Worm (Caenorhabditis elegans) whole organism, L3 larva: Measurements from ENCODE around the gene lgc-5.

ENCODE experiments used
- skn-1 ChIP-seq: fragments of 150-350 bp; optimal IDR thresholded peaks from 2 replicates; lab custom pipeline; 2014; ENCODE audit warnings: missing biosample characterization, missing genetic modification characterization
- ztf-11 ChIP-seq: fragments of 150-350 bp; optimal IDR thresholded peaks from 2 replicates; lab custom pipeline; 2014; ENCODE audit warnings: missing biosample characterization, missing genetic modification characterization

DNA sequence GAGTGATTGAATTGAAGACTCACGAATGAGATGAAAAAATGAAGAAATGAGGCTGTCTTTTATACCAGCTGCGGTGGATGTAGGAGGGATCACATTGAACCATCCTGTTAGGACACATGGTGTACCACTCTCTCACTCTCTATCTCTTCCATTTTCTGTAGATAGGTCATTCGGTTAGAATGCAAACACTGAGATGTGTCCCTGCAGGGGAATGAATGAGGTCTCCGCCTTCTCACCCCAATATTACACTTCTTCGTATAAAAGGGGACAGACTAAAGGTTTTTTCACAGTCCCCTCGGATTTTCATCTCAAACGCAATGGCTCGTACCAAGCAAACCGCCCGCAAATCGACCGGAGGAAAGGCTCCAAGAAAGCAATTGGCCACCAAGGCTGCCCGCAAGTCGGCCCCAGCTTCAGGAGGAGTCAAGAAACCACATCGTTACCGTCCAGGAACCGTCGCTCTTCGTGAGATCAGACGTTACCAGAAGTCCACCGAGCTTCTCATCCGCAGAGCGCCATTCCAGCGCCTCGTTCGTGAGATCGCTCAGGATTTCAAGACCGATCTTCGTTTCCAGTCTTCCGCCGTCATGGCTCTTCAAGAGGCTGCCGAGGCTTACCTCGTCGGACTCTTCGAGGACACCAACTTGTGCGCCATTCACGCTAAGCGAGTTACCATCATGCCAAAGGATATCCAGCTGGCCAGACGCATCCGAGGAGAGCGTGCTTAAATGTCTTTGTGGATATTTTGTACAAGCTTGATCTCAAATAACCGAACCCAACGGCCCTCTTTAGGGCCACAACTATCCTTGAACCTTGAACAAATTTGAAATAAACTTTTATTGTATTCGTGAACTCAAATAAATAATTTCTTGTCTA lies 8.3 kb upstream of the lgc-5 start, which contains the start of gene his-32:
- TF ChIP-seq ztf-11 (no peak), skn-1 (no peak)
